Worm (Caenorhabditis elegans): ENCODE data around the gene alkb-8.

The alkb-8 gene

ce11 chrIII:3719564-3719963, 10.4 kb downstream of the alkb-8 start, which contains the start of gene C14B1.8 (continued):
- TF ChIP-seq attf-6 (GFP tag; IDR thresholded peaks at IDR 0.05) (0 out of 2 replicates have a peak, but pooled peaks have one; percentile 36), ztf-25 (GFP tag; IDR thresholded peaks at IDR 0.05) (no peak), B0035.1 (tag; optimal IDR thresholded peaks at IDR 0.05) (no peak), mxl-1 (tag; optimal IDR thresholded peaks at IDR 0.05) (no peak), tbx-9 (tag; optimal IDR thresholded peaks at IDR 0.05; ENCODE audit: borderline replicate concordance) (no peak), him-1 (tag; optimal IDR thresholded peaks at IDR 0.05) (peak; percentile 74), snpc-4 (GFP tag; optimal IDR thresholded peaks at IDR 0.05) (no peak), snpc-4 (tag; optimal IDR thresholded peaks at IDR 0.05) (no peak), egl-44 (GFP tag; IDR thresholded peaks at IDR 0.05) (no peak), ccch-3 (GFP tag; optimal IDR thresholded peaks at IDR 0.05) (no peak), rcor-1 (GFP tag; IDR thresholded peaks at IDR 0.05) (no peak), bed-1 (GFP tag; IDR thresholded peaks at IDR 0.05) (no peak), lir-1 (GFP tag; conservative IDR thresholded peaks at IDR 0.05) (no peak), lin-54 (GFP tag; optimal IDR thresholded peaks at IDR 0.05) (no peak), mcd-1 (GFP tag; IDR thresholded peaks at IDR 0.05) (no peak), pha-4 (tag; optimal IDR thresholded peaks at IDR 0.05) (no peak), chd-7 (tag; optimal IDR thresholded peaks at IDR 0.05) (no peak), T07F8.4 (tag; optimal IDR thresholded peaks at IDR 0.05) (no peak), B0336.3 (GFP tag; IDR thresholded peaks at IDR 0.05) (peak; percentile 18; the same call in 1 of the 2 replicates), dpl-1 (GFP tag; optimal IDR thresholded peaks at IDR 0.05) (no peak), Y53F4B.3 (GFP tag; IDR thresholded peaks at IDR 0.05) (no peak), ztf-3 (GFP tag; optimal IDR thresholded peaks at IDR 0.05) (no peak), zim-3 (tag; optimal IDR thresholded peaks at IDR 0.05) (no peak), mel-28 (tag; optimal IDR thresholded peaks at IDR 0.05; ENCODE audit: borderline replicate concordance) (no peak), ama-1 (optimal IDR thresholded peaks at IDR 0.05) (no peak), ama-1 (GFP tag; optimal IDR thresholded peaks at IDR 0.05) (peak in 1 of 2 experiments; percentile 19), atf-7 (tag; optimal IDR thresholded peaks at IDR 0.05) (no peak), F10E7.11 (tag; optimal IDR thresholded peaks at IDR 0.05) (no peak), F57C9.4 (tag; optimal IDR thresholded peaks at IDR 0.05) (no peak), madf-6 (GFP tag; IDR thresholded peaks at IDR 0.05) (peak; percentile 50), let-607 (tag; optimal IDR thresholded peaks at IDR 0.05) (no peak), lsl-1 (GFP tag; optimal IDR thresholded peaks at IDR 0.05) (no peak), unc-130 (GFP tag; optimal IDR thresholded peaks at IDR 0.05) (peak; percentile 61), dpff-1 (tag; optimal IDR thresholded peaks at IDR 0.05) (no peak), nhr-120 (GFP tag; IDR thresholded peaks at IDR 0.05) (no peak), F22D6.2 (tag; optimal IDR thresholded peaks at IDR 0.05) (no peak), lsy-27 (tag; optimal IDR thresholded peaks at IDR 0.05; ENCODE audit: borderline replicate concordance, insufficient read depth) (no peak), tlf-1 (GFP tag; optimal IDR thresholded peaks at IDR 0.05) (no peak), sea-2 (GFP tag; IDR thresholded peaks at IDR 0.05) (no peak), F55B11.4 (tag; optimal IDR thresholded peaks at IDR 0.05; ENCODE audit: borderline replicate concordance, insufficient read depth) (no peak), ceh-58 (GFP tag; IDR thresholded peaks at IDR 0.05) (no peak), unc-62 (GFP tag; optimal IDR thresholded peaks at IDR 0.05) (no peak), ZK185.1 (tag; optimal IDR thresholded peaks at IDR 0.05; ENCODE audit: poor library complexity, severe bottlenecking) (no peak), madf-10 (tag; optimal IDR thresholded peaks at IDR 0.05) (no peak), hsf-1 (GFP tag; IDR thresholded peaks at IDR 0.05) (peak; percentile 45; the same call in 1 of the 2 replicates), attf-3 (GFP tag; conservative IDR thresholded peaks at IDR 0.05) (no peak), let-526 (GFP tag; IDR thresholded peaks at IDR 0.05) (no peak), die-1 (tag; optimal IDR thresholded peaks at IDR 0.05) (no peak), efl-1 (GFP tag; optimal IDR thresholded peaks at IDR 0.05) (no peak), nhr-90 (tag; optimal IDR thresholded peaks at IDR 0.05) (no peak)

Measured in whole organism, young adult.